Worm (Caenorhabditis elegans) whole organism, young adult: ENCODE results near the gene lin-15B.

ENCODE experiments used
- B0336.3 ChIP-seq: fragments of 200-800 bp; sonication (Bioruptor generic); IDR thresholded peaks from 2 replicates; pipeline ENCODE4 v1.3.6; 2022; ENCODE audit warnings: missing genetic modification characterization, missing compliant biosample characterization
- F10E7.11 ChIP-seq: sonication (generic microtip); optimal IDR thresholded peaks from 2 replicates; lab custom pipeline; 2017; ENCODE audit warnings: mild to moderate bottlenecking, missing genetic modification characterization, moderate library complexity, missing compliant biosample characterization
- T26A5.8 ChIP-seq: sonication (generic microtip); optimal IDR thresholded peaks from 2 replicates; lab custom pipeline; 2016; ENCODE audit warnings: missing genetic modification characterization, missing compliant biosample characterization
- Y53G8AR.9 ChIP-seq: fragments of 200-800 bp; sonication (Bioruptor generic); conservative IDR thresholded peaks from 2 replicates; pipeline ENCODE4 v1.3.6; 2022; ENCODE audit warnings: missing genetic modification reagents, missing genetic modification characterization, missing compliant biosample characterization
- Y56A3A.18 ChIP-seq: fragments of 200-800 bp; sonication (Bioruptor generic); IDR thresholded peaks from 2 replicates; pipeline ENCODE4 v1.3.6; 2022; ENCODE audit warnings: missing genetic modification reagents, missing genetic modification characterization, missing compliant biosample characterization
- ZK185.1 ChIP-seq: sonication (generic microtip); optimal IDR thresholded peaks from 2 replicates; lab custom pipeline; 2016; ENCODE audit warnings: mild to moderate bottlenecking, missing genetic modification characterization, missing compliant biosample characterization; ENCODE audit not compliant: poor library complexity, severe bottlenecking
- ama-1 ChIP-seq, 3 experiments: fragments of 150-350 bp in 1 of 3; sonication (generic microtip) in 2 of 3; optimal IDR thresholded peaks; 2 replicates each; lab custom pipeline; 2014 to 2018; ENCODE audit warnings: missing biosample characterization in 2 of 3, missing genetic modification characterization in 2 of 3, missing genetic modification reagents in 2 of 3
- atf-7 ChIP-seq: sonication (generic microtip); optimal IDR thresholded peaks from 2 replicates; lab custom pipeline; 2017; ENCODE audit warnings: mild to moderate bottlenecking, missing genetic modification characterization, missing compliant biosample characterization
- attf-3 ChIP-seq: fragments of 200-800 bp; sonication (Bioruptor generic); conservative IDR thresholded peaks from 2 replicates; pipeline ENCODE4 v1.3.6; 2022; ENCODE audit warnings: missing genetic modification reagents, missing genetic modification characterization, missing compliant biosample characterization
- attf-5 ChIP-seq: fragments of 200-800 bp; sonication (Bioruptor generic); optimal IDR thresholded peaks from 2 replicates; lab custom pipeline; 2018; ENCODE audit warnings: mild to moderate bottlenecking, missing genetic modification characterization, missing compliant biosample characterization
- attf-6 ChIP-seq: fragments of 200-800 bp; sonication (Bioruptor generic); IDR thresholded peaks from 2 replicates; pipeline ENCODE4 v1.3.6; 2022; ENCODE audit warnings: missing genetic modification reagents, missing genetic modification characterization, missing compliant biosample characterization
- bed-1 ChIP-seq: fragments of 200-800 bp; sonication (Bioruptor generic); IDR thresholded peaks from 2 replicates; pipeline ENCODE4 v1.3.6; 2022; ENCODE audit warnings: missing genetic modification reagents, missing genetic modification characterization, missing compliant biosample characterization
- ccch-3 ChIP-seq: fragments of 200-800 bp; sonication (Bioruptor generic); optimal IDR thresholded peaks from 2 replicates; lab custom pipeline; 2018; ENCODE audit warnings: mild to moderate bottlenecking, missing genetic modification characterization, missing compliant biosample characterization
- cebp-1 ChIP-seq, 2 experiments: fragments of 200-800 bp in 1 of 2; sonication (Bioruptor generic) in 1 of 2; sonication (generic microtip) in 1 of 2; IDR thresholded peaks in 1 of 2; optimal IDR thresholded peaks in 1 of 2; 2 replicates each; pipeline versions ENCODE4 v1.3.6 to Lab custom; 2017 to 2022; ENCODE audit warnings: missing compliant biosample characterization in 2 of 2, missing genetic modification characterization in 2 of 2, mild to moderate bottlenecking in 1 of 2, missing genetic modification reagents in 1 of 2, moderate library complexity in 1 of 2
- cebp-2 ChIP-seq: fragments of 200-800 bp; sonication (Bioruptor generic); IDR thresholded peaks from 2 replicates; pipeline ENCODE4 v1.3.6; 2022; ENCODE audit warnings: missing genetic modification characterization, missing compliant biosample characterization
- ceh-79 ChIP-seq: sonication (generic microtip); optimal IDR thresholded peaks from 2 replicates; lab custom pipeline; 2017; ENCODE audit warnings: mild to moderate bottlenecking, missing genetic modification characterization, missing compliant biosample characterization
- chd-7 ChIP-seq: sonication (generic microtip); optimal IDR thresholded peaks from 2 replicates; lab custom pipeline; 2016; ENCODE audit warnings: mild to moderate bottlenecking, missing genetic modification characterization, moderate library complexity, missing compliant biosample characterization
- dox-1 ChIP-seq: fragments of 200-800 bp; sonication (Bioruptor generic); IDR thresholded peaks from 2 replicates; pipeline ENCODE4 v1.3.6; 2022; ENCODE audit warnings: missing genetic modification reagents, missing genetic modification characterization, missing compliant biosample characterization
- egl-18 ChIP-seq: fragments of 200-800 bp; sonication (Bioruptor generic); IDR thresholded peaks from 2 replicates; pipeline ENCODE4 v1.3.6; 2022; ENCODE audit warnings: missing genetic modification reagents, missing genetic modification characterization, missing compliant biosample characterization
- egl-44 ChIP-seq: fragments of 200-800 bp; sonication (Bioruptor generic); IDR thresholded peaks from 2 replicates; pipeline ENCODE4 v1.3.6; 2022; ENCODE audit warnings: missing genetic modification reagents, missing genetic modification characterization, missing compliant biosample characterization
- egrh-3 ChIP-seq: fragments of 200-800 bp; sonication (Bioruptor generic); IDR thresholded peaks from 2 replicates; pipeline ENCODE4 v1.3.6; 2022; ENCODE audit warnings: missing genetic modification reagents, missing genetic modification characterization, missing compliant biosample characterization
- ekl-4 ChIP-seq: fragments of 200-800 bp; sonication (Bioruptor generic); IDR thresholded peaks from 2 replicates; pipeline ENCODE4 v1.3.6; 2022; ENCODE audit warnings: missing genetic modification reagents, missing genetic modification characterization, missing compliant biosample characterization
- ets-4 ChIP-seq: fragments of 200-800 bp; sonication (Bioruptor generic); optimal IDR thresholded peaks from 2 replicates; lab custom pipeline; 2018; ENCODE audit warnings: mild to moderate bottlenecking, missing genetic modification characterization, missing compliant biosample characterization
- hlh-12 ChIP-seq: sonication (generic microtip); optimal IDR thresholded peaks from 2 replicates; lab custom pipeline; 2016; ENCODE audit warnings: missing genetic modification characterization, missing compliant biosample characterization
- hmg-1.2 ChIP-seq: fragments of 200-800 bp; sonication (Bioruptor generic); IDR thresholded peaks from 2 replicates; pipeline ENCODE4 v1.3.6; 2022; ENCODE audit warnings: missing genetic modification reagents, missing genetic modification characterization, missing compliant biosample characterization
- let-607 ChIP-seq, 2 experiments: fragments of 200-800 bp in 1 of 2; sonication (Bioruptor generic) in 1 of 2; sonication (generic microtip) in 1 of 2; optimal IDR thresholded peaks; 2 replicates each; lab custom pipeline; 2016 to 2018; ENCODE audit warnings: mild to moderate bottlenecking in 2 of 2, missing compliant biosample characterization in 2 of 2, missing genetic modification characterization in 2 of 2, moderate library complexity in 2 of 2, missing genotype in 1 of 2
- lin-26 ChIP-seq: fragments of 200-800 bp; sonication (Bioruptor generic); IDR thresholded peaks from 2 replicates; pipeline ENCODE4 v1.3.6; 2022; ENCODE audit warnings: missing genetic modification reagents, missing genetic modification characterization, missing compliant biosample characterization
- lin-35 ChIP-seq, 3 experiments: fragments of 150-350 bp in 2 of 3; sonication (generic microtip) in 1 of 3; optimal IDR thresholded peaks; 2 replicates each; lab custom pipeline; 2014 to 2018; ENCODE audit warnings: missing biosample characterization in 3 of 3, missing genetic modification characterization in 3 of 3, missing genetic modification reagents in 3 of 3
- lin-40 ChIP-seq: sonication (generic microtip); optimal IDR thresholded peaks from 2 replicates; lab custom pipeline; 2016; ENCODE audit warnings: missing genetic modification characterization, mild to moderate bottlenecking, missing compliant biosample characterization, missing genotype, missing genetic modification reagents
- lir-1 ChIP-seq: fragments of 200-800 bp; sonication (Bioruptor generic); conservative IDR thresholded peaks from 2 replicates; pipeline ENCODE4 v1.3.6; 2022; ENCODE audit warnings: missing genetic modification reagents, missing genetic modification characterization, missing compliant biosample characterization
- madf-10 ChIP-seq: sonication (generic microtip); optimal IDR thresholded peaks from 2 replicates; lab custom pipeline; 2016; ENCODE audit warnings: mild to moderate bottlenecking, missing genetic modification characterization, missing compliant biosample characterization
- madf-3 ChIP-seq: fragments of 200-800 bp; sonication (Bioruptor generic); IDR thresholded peaks from 2 replicates; pipeline ENCODE4 v1.3.6; 2022; ENCODE audit warnings: missing genetic modification reagents, missing genetic modification characterization, missing compliant biosample characterization
- mcd-1 ChIP-seq: fragments of 200-800 bp; sonication (Bioruptor generic); IDR thresholded peaks from 2 replicates; pipeline ENCODE4 v1.3.6; 2022; ENCODE audit warnings: missing genetic modification reagents, missing genetic modification characterization, missing compliant biosample characterization
- nfya-2 ChIP-seq: fragments of 200-800 bp; sonication (Bioruptor generic); IDR thresholded peaks from 2 replicates; pipeline ENCODE4 v1.3.6; 2022; ENCODE audit warnings: missing genetic modification reagents, missing genetic modification characterization, missing compliant biosample characterization
- nfyb-1 ChIP-seq: fragments of 200-800 bp; sonication (Bioruptor generic); IDR thresholded peaks from 2 replicates; pipeline ENCODE4 v1.3.6; 2022; ENCODE audit warnings: missing genetic modification reagents, missing genetic modification characterization, missing compliant biosample characterization
- nhr-80 ChIP-seq: sonication (generic microtip); optimal IDR thresholded peaks from 2 replicates; lab custom pipeline; 2016; ENCODE audit warnings: missing genetic modification characterization, missing compliant biosample characterization
- nhr-90 ChIP-seq: sonication (generic microtip); optimal IDR thresholded peaks from 2 replicates; lab custom pipeline; 2016; ENCODE audit warnings: missing genotype, mild to moderate bottlenecking, missing genetic modification characterization, missing compliant biosample characterization
- pbrm-1 ChIP-seq: fragments of 200-800 bp; sonication (Bioruptor generic); IDR thresholded peaks from 2 replicates; pipeline ENCODE4 v1.3.6; 2022; ENCODE audit warnings: missing genetic modification reagents, missing genetic modification characterization, missing compliant biosample characterization
- repo-1 ChIP-seq: sonication (generic microtip); optimal IDR thresholded peaks from 2 replicates; lab custom pipeline; 2017; ENCODE audit warnings: mild to moderate bottlenecking, missing genetic modification characterization, missing compliant biosample characterization
- rpc-1 ChIP-seq, 2 experiments: fragments of 150-350 bp in 1 of 2; sonication (generic microtip) in 1 of 2; optimal IDR thresholded peaks; 2 replicates each; lab custom pipeline; 2014 to 2018; ENCODE audit warnings: missing biosample characterization in 1 of 2, missing genetic modification characterization in 1 of 2, missing genetic modification reagents in 1 of 2, missing genotype in 1 of 2
- snpc-1.1 ChIP-seq: sonication (generic microtip); optimal IDR thresholded peaks from 2 replicates; lab custom pipeline; 2017; ENCODE audit warnings: missing genetic modification characterization, mild to moderate bottlenecking, missing compliant biosample characterization, antibody characterized with exemption, moderate library complexity, missing genotype, missing genetic modification reagents; ENCODE audit not compliant: insufficient read depth
- snpc-4 ChIP-seq, 5 experiments: fragments of 150-350 bp in 1 of 5; sonication (generic microtip) in 4 of 5; optimal IDR thresholded peaks; 2 replicates each; lab custom pipeline; 2014 to 2018; ENCODE audit warnings: missing genetic modification characterization in 5 of 5, missing biosample characterization in 3 of 5, antibody characterized with exemption in 2 of 5, mild to moderate bottlenecking in 2 of 5, missing compliant biosample characterization in 2 of 5, missing genotype in 2 of 5, moderate library complexity in 2 of 5, missing genetic modification reagents in 1 of 5
- tbp1 ChIP-seq: fragments of 200-800 bp; sonication (Bioruptor generic); optimal IDR thresholded peaks from 2 replicates; lab custom pipeline; 2018; ENCODE audit warnings: mild to moderate bottlenecking, missing genetic modification characterization, missing compliant biosample characterization
- tbx-9 ChIP-seq: sonication (generic microtip); optimal IDR thresholded peaks from 2 replicates; lab custom pipeline; 2016; ENCODE audit warnings: borderline replicate concordance, missing genetic modification characterization, inconsistent platforms, missing compliant biosample characterization
- zim-3 ChIP-seq: sonication (generic microtip); optimal IDR thresholded peaks from 2 replicates; lab custom pipeline; 2017; ENCODE audit warnings: mild to moderate bottlenecking, missing genetic modification characterization, moderate library complexity, missing compliant biosample characterization
- ztf-6 ChIP-seq: fragments of 200-800 bp; sonication (Bioruptor generic); IDR thresholded peaks from 2 replicates; pipeline ENCODE4 v1.3.6; 2022; ENCODE audit warnings: missing genetic modification reagents, missing genetic modification characterization, missing compliant biosample characterization

The lin-15B gene

ce11 chrX:15779503-15779902 lies 53.6 kb downstream of the lin-15B start:
- TF ChIP-seq ekl-4 (GFP tag; lab: Robert Waterston, UW) (no peak), egl-18 (GFP tag; lab: Robert Waterston, UW) (no peak), T26A5.8 (tag; lab: Kevin White, UChicago) (no peak), nhr-90 (tag; lab: Kevin White, UChicago) (no peak), ccch-3 (no peak), let-607 (tag; optimal IDR thresholded peaks at IDR 0.05; lab: Kevin White, UChicago) (peak; percentile 97 to 98), bed-1 (GFP tag; lab: Robert Waterston, UW) (no peak), ztf-6 (GFP tag; lab: Robert Waterston, UW) (no peak), chd-7 (peak; percentile 27), repo-1 (tag; lab: Kevin White, UChicago) (no peak), egl-44 (GFP tag; lab: Robert Waterston, UW) (no peak), hlh-12 (no peak), mcd-1 (GFP tag; lab: Robert Waterston, UW) (no peak), snpc-1.1 (tag; lab: Kevin White, UChicago) (no peak), nhr-80 (peak; percentile 98), atf-7 (tag; lab: Kevin White, UChicago) (no peak), rpc-1 (optimal IDR thresholded peaks at IDR 0.05; lab: Kevin White, UChicago) (no peak), rpc-1 (tag; optimal IDR thresholded peaks at IDR 0.05; lab: Kevin White, UChicago) (no peak), snpc-4 (GFP tag; optimal IDR thresholded peaks at IDR 0.05; lab: Kevin White, UChicago) (no peak), snpc-4 (tag; optimal IDR thresholded peaks at IDR 0.05; lab: Kevin White, UChicago) (peak in 1 of 4 experiments; percentile 18), ama-1 (optimal IDR thresholded peaks at IDR 0.05; lab: Kevin White, UChicago) (no peak), ama-1 (GFP tag; optimal IDR thresholded peaks at IDR 0.05; lab: Kevin White, UChicago) (no peak), ceh-79 (tag; lab: Kevin White, UChicago) (no peak), tbx-9 (tag; lab: Kevin White, UChicago) (no peak), cebp-2 (GFP tag; lab: Robert Waterston, UW) (no peak), madf-10 (tag; lab: Kevin White, UChicago) (peak; percentile 19), hmg-1.2 (GFP tag; lab: Robert Waterston, UW) (no peak), attf-6 (GFP tag; lab: Robert Waterston, UW) (no peak), B0336.3 (GFP tag; lab: Robert Waterston, UW) (0 out of 2 replicates have a peak, but pooled peaks have one; percentile 18), lir-1 (GFP tag; lab: Robert Waterston, UW) (no peak), pbrm-1 (GFP tag; lab: Robert Waterston, UW) (no peak), nfya-2 (no peak), cebp-1 (GFP tag; IDR thresholded peaks at IDR 0.05; lab: Robert Waterston, UW) (no peak), cebp-1 (tag; optimal IDR thresholded peaks at IDR 0.05; lab: Kevin White, UChicago) (peak; percentile 37), Y56A3A.18 (GFP tag; lab: Robert Waterston, UW) (no peak), attf-3 (GFP tag; lab: Robert Waterston, UW) (no peak), lin-40 (tag; lab: Kevin White, UChicago) (peak; percentile 24), tbp1 (GFP tag; lab: Kevin White, UChicago) (peak; percentile 4), attf-5 (GFP tag; lab: Kevin White, UChicago) (peak; percentile 20), Y53G8AR.9 (GFP tag; lab: Robert Waterston, UW) (no peak), lin-26 (GFP tag; lab: Robert Waterston, UW) (no peak), egrh-3 (GFP tag; lab: Robert Waterston, UW) (no peak), zim-3 (tag; lab: Kevin White, UChicago) (no peak), ZK185.1 (tag; lab: Kevin White, UChicago) (no peak), dox-1 (GFP tag; lab: Robert Waterston, UW) (peak; percentile 50; the same call in 1 of the 2 replicates), nfyb-1 (GFP tag; lab: Robert Waterston, UW) (peak; percentile 48; the same call in 1 of the 2 replicates), ets-4 (GFP tag; lab: Kevin White, UChicago) (no peak), madf-3 (GFP tag; lab: Robert Waterston, UW) (no peak), lin-35 (GFP tag; optimal IDR thresholded peaks at IDR 0.05; lab: Kevin White, UChicago) (no peak), F10E7.11 (tag; lab: Kevin White, UChicago) (no peak)
